Fruit fly (Drosophila melanogaster) whole organism, embryonic: ENCODE data around the gene CG42685.

Experiments used
- Aef1 ChIP-seq: fragments of 200-800 bp; sonication (Bioruptor generic); IDR thresholded peaks from 3 replicates; pipeline ENCODE4 v1.3.6; 2022; ENCODE audit warnings: missing biosample characterization, missing genetic modification characterization
- Atf3 ChIP-seq: fragments of 200-800 bp; sonication (Bioruptor generic); optimal IDR thresholded peaks from 3 replicates; lab custom pipeline; 2016; ENCODE audit warnings: missing biosample characterization, missing genetic modification characterization
- Blimp-1 ChIP-seq: fragments of 200-800 bp; sonication (Bioruptor generic); optimal IDR thresholded peaks from 3 replicates; lab custom pipeline; 2018; ENCODE audit warnings: missing biosample characterization, missing genetic modification characterization, mild to moderate bottlenecking, moderate library complexity, missing genetic modification reagents
- CG11504 ChIP-seq: fragments of 200-800 bp; sonication (Bioruptor generic); optimal IDR thresholded peaks from 3 replicates; lab custom pipeline; 2019; ENCODE audit warnings: missing biosample characterization, mild to moderate bottlenecking, missing genetic modification characterization, moderate library complexity
- CG12744 ChIP-seq: fragments of 200-800 bp; sonication (Bioruptor generic); optimal IDR thresholded peaks from 2 replicates; lab custom pipeline; 2016; ENCODE audit warnings: missing biosample characterization, missing genetic modification characterization
- CG13775 ChIP-seq: fragments of 200-800 bp; sonication (Bioruptor generic); optimal IDR thresholded peaks from 3 replicates; lab custom pipeline; 2017; ENCODE audit warnings: missing biosample characterization, mild to moderate bottlenecking, missing genetic modification characterization
- CG15479 ChIP-seq: fragments of 200-800 bp; sonication (Bioruptor generic); optimal IDR thresholded peaks from 3 replicates; lab custom pipeline; 2019; ENCODE audit warnings: missing biosample characterization, mild to moderate bottlenecking, missing genetic modification characterization, moderate library complexity
- CG17361 ChIP-seq: fragments of 200-800 bp; sonication (Bioruptor generic); IDR thresholded peaks from 3 replicates; pipeline ENCODE4 v1.3.6; 2022; ENCODE audit warnings: missing biosample characterization, missing genetic modification characterization
- CG17568 ChIP-seq: fragments of 200-800 bp; sonication (Bioruptor generic); optimal IDR thresholded peaks from 2 replicates; lab custom pipeline; 2018; ENCODE audit warnings: missing biosample characterization, mild to moderate bottlenecking, missing genetic modification characterization, moderate library complexity
- CG4707 ChIP-seq: fragments of 200-800 bp; sonication (Bioruptor generic); optimal IDR thresholded peaks from 2 replicates; lab custom pipeline; 2018; ENCODE audit warnings: missing biosample characterization, mild to moderate bottlenecking, missing genetic modification characterization, moderate library complexity
- CG6765 ChIP-seq: fragments of 200-800 bp; sonication (Bioruptor generic); optimal IDR thresholded peaks from 3 replicates; lab custom pipeline; 2017; ENCODE audit warnings: missing biosample characterization, mild to moderate bottlenecking, missing genetic modification characterization
- Camta ChIP-seq: fragments of 200-800 bp; sonication (Bioruptor generic); optimal IDR thresholded peaks from 2 replicates; lab custom pipeline; 2016; ENCODE audit warnings: missing biosample characterization, missing genetic modification characterization
- CoRest ChIP-seq: fragments of 200-800 bp; sonication (Bioruptor generic); optimal IDR thresholded peaks from 3 replicates; lab custom pipeline; 2018; ENCODE audit warnings: missing biosample characterization, mild to moderate bottlenecking, missing genetic modification characterization, moderate library complexity
- D ChIP-seq, 2 experiments: fragments of 200-800 bp in 1 of 2; fragments of >200 bp in 1 of 2; sonication (Bioruptor generic) in 1 of 2; optimal IDR thresholded peaks; 2 replicates in 1 of 2; 3 replicates in 1 of 2; lab custom pipeline; 2017; ENCODE audit warnings: mild to moderate bottlenecking in 1 of 2, missing biosample characterization in 1 of 2, missing genetic modification characterization in 1 of 2, missing genetic modification reagents in 1 of 2
- Deaf1 ChIP-seq: fragments of 200-800 bp; optimal IDR thresholded peaks from 3 replicates; lab custom pipeline; 2019; ENCODE audit warnings: missing biosample characterization, mild to moderate bottlenecking, missing genetic modification characterization, moderate library complexity
- Dip3 ChIP-seq: fragments of 200-800 bp; sonication (Bioruptor generic); optimal IDR thresholded peaks from 3 replicates; lab custom pipeline; 2016; ENCODE audit warnings: missing biosample characterization, missing genetic modification characterization
- Doc3 ChIP-seq: fragments of 200-800 bp; sonication (Bioruptor generic); IDR thresholded peaks from 3 replicates; pipeline ENCODE4 v1.3.6; 2022; ENCODE audit warnings: missing biosample characterization, missing genetic modification characterization; ENCODE audit not compliant: partially characterized antibody
- Dref ChIP-seq: fragments of 200-800 bp; sonication (Bioruptor generic); IDR thresholded peaks from 2 replicates; pipeline ENCODE4 v1.3.6; 2022; ENCODE audit warnings: missing biosample characterization, missing genetic modification characterization
- E2f2 ChIP-seq: fragments of 200-800 bp; sonication (Bioruptor generic); IDR thresholded peaks from 2 replicates; pipeline ENCODE4 v1.3.6; 2022; ENCODE audit warnings: missing biosample characterization, missing genetic modification characterization
- ERR ChIP-seq: fragments of 200-800 bp; sonication (Bioruptor generic); optimal IDR thresholded peaks from 2 replicates; lab custom pipeline; 2016; ENCODE audit warnings: missing biosample characterization, missing genetic modification characterization
- Eip74EF ChIP-seq, 2 experiments: fragments of 200-800 bp in 1 of 2; fragments of >200 bp in 1 of 2; sonication (Bioruptor generic) in 1 of 2; optimal IDR thresholded peaks; 2 replicates each; lab custom pipeline; 2017 to 2019; ENCODE audit warnings: missing biosample characterization in 2 of 2, missing genetic modification characterization in 2 of 2, mild to moderate bottlenecking in 1 of 2, moderate library complexity in 1 of 2
- H2.0 ChIP-seq: fragments of 200-800 bp; sonication (Bioruptor generic); IDR thresholded peaks from 2 replicates; pipeline ENCODE4 v1.3.6; 2022; ENCODE audit warnings: missing biosample characterization, missing genetic modification characterization
- Max ChIP-seq: fragments of 200-800 bp; sonication (Bioruptor generic); optimal IDR thresholded peaks from 2 replicates; lab custom pipeline; 2016; ENCODE audit warnings: missing biosample characterization, mild to moderate bottlenecking, missing genetic modification characterization
- NC2β ChIP-seq: fragments of 200-800 bp; sonication (Bioruptor generic); optimal IDR thresholded peaks from 2 replicates; lab custom pipeline; 2016; ENCODE audit warnings: missing biosample characterization, missing genetic modification characterization
- Nf-YB ChIP-seq: fragments of 200-800 bp; sonication (Bioruptor generic); optimal IDR thresholded peaks from 3 replicates; lab custom pipeline; 2019; ENCODE audit warnings: missing biosample characterization, mild to moderate bottlenecking, missing genetic modification characterization, moderate library complexity
- NfI ChIP-seq: fragments of 200-800 bp; sonication (Bioruptor generic); optimal IDR thresholded peaks from 3 replicates; lab custom pipeline; 2018; ENCODE audit warnings: missing biosample characterization, mild to moderate bottlenecking, missing genetic modification characterization, moderate library complexity
- Poxn ChIP-seq: fragments of 200-800 bp; sonication (Bioruptor generic); IDR thresholded peaks from 2 replicates; pipeline ENCODE4 v1.3.6; 2022; ENCODE audit warnings: missing biosample characterization, missing genetic modification characterization
- Scr ChIP-seq: fragments of 200-800 bp; sonication (Bioruptor generic); IDR thresholded peaks from 2 replicates; pipeline ENCODE4 v1.3.6; 2022; ENCODE audit warnings: missing biosample characterization, missing genetic modification characterization; ENCODE audit not compliant: partially characterized antibody
- Usf ChIP-seq: fragments of 200-800 bp; sonication (Bioruptor generic); optimal IDR thresholded peaks from 2 replicates; lab custom pipeline; 2017; ENCODE audit warnings: missing genotype, missing biosample characterization, missing genetic modification characterization
- amos ChIP-seq: fragments of 200-800 bp; sonication (Bioruptor generic); IDR thresholded peaks from 2 replicates; pipeline ENCODE4 v1.3.6; 2022; ENCODE audit warnings: missing biosample characterization, missing genetic modification characterization; ENCODE audit not compliant: partially characterized antibody
- aop ChIP-seq: fragments of 200-800 bp; sonication (Bioruptor generic); IDR thresholded peaks from 2 replicates; pipeline ENCODE4 v1.3.6; 2022; ENCODE audit warnings: missing biosample characterization, missing genetic modification characterization
- bowl ChIP-seq: fragments of 200-800 bp; sonication (Bioruptor generic); IDR thresholded peaks from 2 replicates; pipeline ENCODE4 v1.3.6; 2022; ENCODE audit warnings: missing biosample characterization, missing genetic modification characterization
- croc ChIP-seq: fragments of 200-800 bp; sonication (Bioruptor generic); conservative IDR thresholded peaks from 3 replicates; pipeline ENCODE4 v1.3.6; 2022; ENCODE audit warnings: missing biosample characterization, missing genetic modification characterization
- dmrt11E ChIP-seq: fragments of 200-800 bp; sonication (Bioruptor generic); optimal IDR thresholded peaks from 3 replicates; lab custom pipeline; 2018; ENCODE audit warnings: missing biosample characterization, mild to moderate bottlenecking, missing genetic modification characterization, moderate library complexity
- fd3F ChIP-seq: fragments of 200-800 bp; sonication (Bioruptor generic); optimal IDR thresholded peaks from 2 replicates; lab custom pipeline; 2018; ENCODE audit warnings: missing biosample characterization, mild to moderate bottlenecking, missing genetic modification characterization, moderate library complexity
- gfzf ChIP-seq: fragments of 200-800 bp; sonication (Bioruptor generic); optimal IDR thresholded peaks from 2 replicates; lab custom pipeline; 2016; ENCODE audit warnings: missing biosample characterization, mild to moderate bottlenecking, missing genetic modification characterization, moderate library complexity
- gro ChIP-seq: fragments of 200-800 bp; sonication (Bioruptor generic); optimal IDR thresholded peaks from 2 replicates; lab custom pipeline; 2016; ENCODE audit warnings: missing biosample characterization, missing genetic modification characterization
- kni ChIP-seq: fragments of 200-800 bp; sonication (Bioruptor generic); optimal IDR thresholded peaks from 3 replicates; lab custom pipeline; 2017; ENCODE audit warnings: mild to moderate bottlenecking, missing biosample characterization, missing genetic modification reagents, missing genetic modification characterization
- pnt ChIP-seq: fragments of 200-800 bp; sonication (Bioruptor generic); optimal IDR thresholded peaks from 3 replicates; lab custom pipeline; 2016; ENCODE audit warnings: missing biosample characterization, missing genetic modification characterization
- row ChIP-seq: fragments of 200-800 bp; sonication (Bioruptor generic); IDR thresholded peaks from 3 replicates; pipeline ENCODE4 v1.3.6; 2022; ENCODE audit warnings: missing biosample characterization, missing genetic modification characterization
- sim ChIP-seq: fragments of 200-800 bp; sonication (Bioruptor generic); IDR thresholded peaks from 2 replicates; pipeline ENCODE4 v1.3.6; 2022; ENCODE audit warnings: missing biosample characterization, missing genetic modification characterization
- sr ChIP-seq: fragments of 200-800 bp; sonication (Bioruptor generic); IDR thresholded peaks from 3 replicates; pipeline ENCODE4 v1.3.6; 2022; ENCODE audit warnings: missing biosample characterization, missing genetic modification characterization
- tap ChIP-seq: fragments of 200-800 bp; optimal IDR thresholded peaks from 3 replicates; lab custom pipeline; 2019; ENCODE audit warnings: missing biosample characterization, mild to moderate bottlenecking, missing genetic modification characterization, moderate library complexity
- toy ChIP-seq: fragments of 200-800 bp; sonication (Bioruptor generic); IDR thresholded peaks from 2 replicates; pipeline ENCODE4 v1.3.6; 2022; ENCODE audit warnings: missing biosample characterization, missing genetic modification characterization
- unc-4 ChIP-seq: fragments of 200-800 bp; sonication (Bioruptor generic); IDR thresholded peaks from 2 replicates; pipeline ENCODE4 v1.3.6; 2022; ENCODE audit warnings: missing biosample characterization, missing genetic modification characterization; ENCODE audit not compliant: partially characterized antibody
- wdn ChIP-seq: fragments of 200-800 bp; sonication (Bioruptor generic); IDR thresholded peaks from 2 replicates; pipeline ENCODE4 v1.3.6; 2022; ENCODE audit warnings: missing biosample characterization, missing genetic modification characterization
- zfh2 ChIP-seq: fragments of 200-800 bp; sonication (Bioruptor generic); optimal IDR thresholded peaks from 2 replicates; lab custom pipeline; 2016; ENCODE audit warnings: missing biosample characterization, missing genetic modification characterization

CG42685 gene

dm6 chr2L:14688922-14689711 is 40.9 kb downstream of the CG42685 start, which contains the start of gene osp:
osp (minus strand) TSS chr2L:14689340.
- TF ChIP-seq row (peak; percentile 100), toy (GFP tag; lab: Robert Waterston, UW) (peak; percentile 95), tap (tag; lab: Kevin White, UChicago) (peak; percentile 99), bowl (peak; percentile 98), Blimp-1 (GFP tag; lab: Kevin White, UChicago) (peak; percentile 98), pnt (GFP tag; lab: Kevin White, UChicago) (peak; percentile 79), Deaf1 (tag; lab: Kevin White, UChicago) (peak; percentile 91), CoRest (peak; percentile 99), Aef1 (GFP tag; lab: Robert Waterston, UW) (peak; percentile 98), CG17568 (GFP tag; lab: Kevin White, UChicago) (peak; percentile 96), gro (peak; percentile 77), sr (GFP tag; lab: Robert Waterston, UW) (no peak; the same call in 2 of the 3 replicates), kni (GFP tag; lab: Kevin White, UChicago) (peak; percentile 40), NC2β (peak; percentile 77), unc-4 (GFP tag; lab: Robert Waterston, UW) (no peak; the same call in 1 of the 2 replicates), Scr (peak; percentile 57), Dref (no peak), Camta (GFP tag; lab: Kevin White, UChicago) (peak; percentile 79), sim (peak; percentile 96), dmrt11E (tag; lab: Kevin White, UChicago) (peak; percentile 99), NfI (GFP tag; lab: Kevin White, UChicago) (peak; percentile 96), Doc3 (no peak), E2f2 (GFP tag; lab: Robert Waterston, UW) (peak; percentile 89), Nf-YB (GFP tag; lab: Kevin White, UChicago) (peak; percentile 90), D (optimal IDR thresholded peaks at IDR 0.05; lab: Kevin White, UChicago) (no peak), D (GFP tag; optimal IDR thresholded peaks at IDR 0.05; lab: Kevin White, UChicago) (peak; percentile 96), H2.0 (GFP tag; lab: Robert Waterston, UW) (peak; percentile 99), ERR (GFP tag; lab: Kevin White, UChicago) (peak; percentile 37), Usf (peak; percentile 87), Atf3 (GFP tag; lab: Kevin White, UChicago) (peak; percentile 64), Max (peak; percentile 97), CG6765 (GFP tag; lab: Kevin White, UChicago) (peak; percentile 96), CG15479 (GFP tag; lab: Kevin White, UChicago) (peak; percentile 45), CG11504 (tag; lab: Kevin White, UChicago) (peak; percentile 100), gfzf (GFP tag; lab: Kevin White, UChicago) (peak; percentile 49), Poxn (GFP tag; lab: Robert Waterston, UW) (peak; percentile 91), Dip3 (GFP tag; lab: Kevin White, UChicago) (peak; percentile 66), CG12744 (GFP tag; lab: Kevin White, UChicago) (peak; percentile 80), CG17361 (GFP tag; lab: Robert Waterston, UW) (peak; percentile 99), Eip74EF (GFP tag; optimal IDR thresholded peaks at IDR 0.05; lab: Kevin White, UChicago) (peak in 1 of 2 experiments; percentile 99), fd3F (GFP tag; lab: Kevin White, UChicago) (peak; percentile 98), wdn (GFP tag; lab: Robert Waterston, UW) (peak; percentile 98), CG4707 (GFP tag; lab: Kevin White, UChicago) (peak; percentile 83), CG13775 (GFP tag; lab: Kevin White, UChicago) (peak; percentile 95), amos (GFP tag; lab: Robert Waterston, UW) (peak; percentile 58; the same call in 1 of the 2 replicates), aop (GFP tag; lab: Robert Waterston, UW) (peak; percentile 66), croc (peak; percentile 98), zfh2 (GFP tag; lab: Kevin White, UChicago) (peak; percentile 76)
